Worm (Caenorhabditis elegans) whole organism, L1 larva: ENCODE measurements around the gene ZK370.6.

Experiments used
- C16A3.4 ChIP-seq: fragments of 150-350 bp; optimal IDR thresholded peaks from 2 replicates; lab custom pipeline; 2014; ENCODE audit warnings: missing biosample characterization, missing genetic modification characterization
- alr-1 ChIP-seq: fragments of 200-800 bp; sonication (Bioruptor generic); optimal IDR thresholded peaks from 2 replicates; lab custom pipeline; 2018; ENCODE audit warnings: borderline replicate concordance, mild to moderate bottlenecking, missing genetic modification characterization, missing compliant biosample characterization
- ama-1 ChIP-seq: fragments of 150-350 bp; optimal IDR thresholded peaks from 2 replicates; lab custom pipeline; 2014
- ceh-63 ChIP-seq: fragments of 200-800 bp; sonication (Bioruptor generic); optimal IDR thresholded peaks from 2 replicates; lab custom pipeline; 2018; ENCODE audit warnings: mild to moderate bottlenecking, missing genetic modification characterization, missing compliant biosample characterization
- ceh-8 ChIP-seq: fragments of 200-800 bp; sonication (Bioruptor generic); optimal IDR thresholded peaks from 2 replicates; lab custom pipeline; 2018; ENCODE audit warnings: mild to moderate bottlenecking, missing genetic modification characterization, moderate library complexity, missing compliant biosample characterization
- ces-1 ChIP-seq: fragments of 150-350 bp; optimal IDR thresholded peaks from 2 replicates; lab custom pipeline; 2014; ENCODE audit warnings: missing biosample characterization, missing genetic modification reagents, missing genetic modification characterization
- efl-1 ChIP-seq, 4 experiments: fragments of 150-350 bp; optimal IDR thresholded peaks in 3 of 4; peaks in 1 of 4; 1 replicate in 1 of 4; 2 replicates in 3 of 4; lab custom pipeline; 2014; ENCODE audit warnings: missing biosample characterization in 2 of 4, missing genetic modification characterization in 2 of 4, missing genetic modification reagents in 2 of 4
- egl-13 ChIP-seq: sonication (generic microtip); optimal IDR thresholded peaks from 2 replicates; lab custom pipeline; 2016; ENCODE audit warnings: missing genotype, missing genetic modification reagents, missing genetic modification characterization, missing compliant biosample characterization
- egl-27 ChIP-seq, 2 experiments: fragments of 150-350 bp in 1 of 2; sonication (generic microtip); optimal IDR thresholded peaks; 3 replicates each; lab custom pipeline; 2017 to 2018; ENCODE audit warnings: missing biosample characterization in 2 of 2, missing genetic modification characterization in 2 of 2, missing genetic modification reagents in 2 of 2
- elt-2 ChIP-seq: sonication (generic microtip); optimal IDR thresholded peaks from 2 replicates; lab custom pipeline; 2016; ENCODE audit warnings: missing genetic modification characterization, mild to moderate bottlenecking, inconsistent platforms, missing compliant biosample characterization, missing genetic modification reagents
- ets-5 ChIP-seq: fragments of 200-800 bp; sonication (Bioruptor generic); IDR thresholded peaks from 2 replicates; pipeline ENCODE4 v1.3.6; 2022; ENCODE audit warnings: missing genetic modification characterization, missing compliant biosample characterization
- fkh-10 ChIP-seq: sonication (generic microtip); optimal IDR thresholded peaks from 2 replicates; lab custom pipeline; 2017; ENCODE audit warnings: missing biosample characterization, missing genetic modification reagents, missing genetic modification characterization
- fkh-4 ChIP-seq: sonication (generic microtip); optimal IDR thresholded peaks from 2 replicates; lab custom pipeline; 2016; ENCODE audit warnings: missing compliant biosample characterization, missing genetic modification characterization, borderline replicate concordance
- fos-1 ChIP-seq: fragments of 150-350 bp; optimal IDR thresholded peaks from 2 replicates; lab custom pipeline; 2014; ENCODE audit warnings: missing biosample characterization, missing genetic modification characterization
- grh-1 ChIP-seq: fragments of 200-800 bp; sonication (Bioruptor generic); IDR thresholded peaks from 2 replicates; pipeline ENCODE4 v1.3.6; 2022; ENCODE audit warnings: missing genetic modification reagents, missing genetic modification characterization, missing compliant biosample characterization
- hlh-17 ChIP-seq: fragments of 200-800 bp; sonication (Bioruptor generic); optimal IDR thresholded peaks from 2 replicates; lab custom pipeline; 2018; ENCODE audit warnings: missing genetic modification characterization, mild to moderate bottlenecking, missing compliant biosample characterization, moderate library complexity, borderline replicate concordance
- irx-1 ChIP-seq: sonication (generic microtip); optimal IDR thresholded peaks from 2 replicates; lab custom pipeline; 2016; ENCODE audit warnings: missing genetic modification characterization, missing compliant biosample characterization
- lin-13 ChIP-seq: fragments of 150-350 bp; optimal IDR thresholded peaks from 2 replicates; lab custom pipeline; 2014; ENCODE audit warnings: missing biosample characterization, missing genetic modification reagents, missing genetic modification characterization
- lin-14 ChIP-seq: fragments of 200-800 bp; sonication (Bioruptor generic); optimal IDR thresholded peaks from 2 replicates; lab custom pipeline; 2018; ENCODE audit warnings: mild to moderate bottlenecking, missing genetic modification characterization, moderate library complexity, missing compliant biosample characterization
- lir-3 ChIP-seq: sonication (generic microtip); optimal IDR thresholded peaks from 2 replicates; lab custom pipeline; 2016; ENCODE audit warnings: mild to moderate bottlenecking, missing genetic modification characterization, moderate library complexity, missing compliant biosample characterization; ENCODE audit not compliant: poor library complexity
- mab-9 ChIP-seq: fragments of 200-800 bp; sonication (Bioruptor generic); IDR thresholded peaks from 2 replicates; pipeline ENCODE4 v1.3.6; 2022; ENCODE audit warnings: missing genetic modification reagents, missing genetic modification characterization, missing compliant biosample characterization
- mef-2 ChIP-seq: fragments of 150-350 bp; optimal IDR thresholded peaks from 2 replicates; lab custom pipeline; 2014; ENCODE audit warnings: missing biosample characterization, missing genetic modification characterization
- mep-1 ChIP-seq: fragments of 150-350 bp; optimal IDR thresholded peaks from 2 replicates; lab custom pipeline; 2014; ENCODE audit warnings: missing biosample characterization, missing genetic modification characterization
- nhr-11 ChIP-seq: fragments of 150-350 bp; optimal IDR thresholded peaks from 2 replicates; lab custom pipeline; 2014; ENCODE audit warnings: missing biosample characterization, missing genetic modification characterization
- nhr-12 ChIP-seq: sonication (generic microtip); optimal IDR thresholded peaks from 2 replicates; lab custom pipeline; 2017; ENCODE audit warnings: missing biosample characterization, missing genetic modification characterization
- nhr-19 ChIP-seq: fragments of 200-800 bp; sonication (Bioruptor generic); conservative IDR thresholded peaks from 2 replicates; pipeline ENCODE4 v1.3.6; 2022; ENCODE audit warnings: missing genetic modification characterization, missing compliant biosample characterization
- nhr-20 ChIP-seq: sonication (generic microtip); optimal IDR thresholded peaks from 2 replicates; lab custom pipeline; 2016; ENCODE audit warnings: mild to moderate bottlenecking, missing genetic modification characterization, missing compliant biosample characterization
- nhr-237 ChIP-seq: fragments of 150-350 bp; optimal IDR thresholded peaks from 2 replicates; lab custom pipeline; 2014; ENCODE audit warnings: missing biosample characterization, missing genetic modification characterization
- nhr-28 ChIP-seq: fragments of 150-350 bp; optimal IDR thresholded peaks from 2 replicates; lab custom pipeline; 2014; ENCODE audit warnings: missing biosample characterization, missing genetic modification characterization
- nhr-47 ChIP-seq: sonication (generic microtip); optimal IDR thresholded peaks from 2 replicates; lab custom pipeline; 2016; ENCODE audit warnings: mild to moderate bottlenecking, missing genetic modification characterization, moderate library complexity, missing compliant biosample characterization
- nhr-71 ChIP-seq: sonication (generic microtip); optimal IDR thresholded peaks from 2 replicates; lab custom pipeline; 2016; ENCODE audit warnings: mild to moderate bottlenecking, missing genetic modification characterization, moderate library complexity, missing compliant biosample characterization
- nhr-77 ChIP-seq: fragments of 150-350 bp; optimal IDR thresholded peaks from 2 replicates; lab custom pipeline; 2014; ENCODE audit warnings: missing biosample characterization, missing genetic modification characterization
- nhr-84 ChIP-seq: sonication (generic microtip); optimal IDR thresholded peaks from 2 replicates; lab custom pipeline; 2017; ENCODE audit warnings: missing biosample characterization, missing genetic modification characterization
- nhr-85 ChIP-seq: sonication (generic microtip); peaks from one replicate; lab custom pipeline; 2016; ENCODE audit warnings: missing genetic modification characterization, inconsistent platforms, missing compliant biosample characterization
- nhr-90 ChIP-seq: sonication (generic microtip); optimal IDR thresholded peaks from 2 replicates; lab custom pipeline; 2016; ENCODE audit warnings: mild to moderate bottlenecking, missing genetic modification characterization, missing compliant biosample characterization; ENCODE audit not compliant: poor library complexity
- pag-3 ChIP-seq: sonication (generic microtip); optimal IDR thresholded peaks from 2 replicates; lab custom pipeline; 2017; ENCODE audit warnings: missing genetic modification characterization, mild to moderate bottlenecking, missing compliant biosample characterization, antibody characterized with exemption, borderline replicate concordance; ENCODE audit not compliant: insufficient read depth
- pax-3 ChIP-seq: fragments of 200-800 bp; sonication (Bioruptor generic); optimal IDR thresholded peaks from 2 replicates; lab custom pipeline; 2018; ENCODE audit warnings: mild to moderate bottlenecking, missing genetic modification characterization, moderate library complexity, missing compliant biosample characterization
- rnt-1 ChIP-seq: sonication (generic microtip); optimal IDR thresholded peaks from 2 replicates; lab custom pipeline; 2016; ENCODE audit warnings: mild to moderate bottlenecking, missing genetic modification characterization, moderate library complexity, missing compliant biosample characterization
- sptf-1 ChIP-seq: fragments of 150-350 bp; optimal IDR thresholded peaks from 2 replicates; lab custom pipeline; 2014; ENCODE audit warnings: missing biosample characterization, missing genetic modification characterization
- sup-37 ChIP-seq: fragments of 200-800 bp; sonication (Bioruptor generic); optimal IDR thresholded peaks from 2 replicates; lab custom pipeline; 2018; ENCODE audit warnings: mild to moderate bottlenecking, missing genetic modification characterization, missing compliant biosample characterization
- tbx-2 ChIP-seq: sonication (generic microtip); optimal IDR thresholded peaks from 2 replicates; lab custom pipeline; 2016; ENCODE audit warnings: missing genetic modification characterization, missing compliant biosample characterization
- tlp-1 ChIP-seq: fragments of 150-350 bp; optimal IDR thresholded peaks from 2 replicates; lab custom pipeline; 2014; ENCODE audit warnings: missing biosample characterization, missing genetic modification characterization
- unc-130 ChIP-seq: fragments of 150-350 bp; optimal IDR thresholded peaks from 2 replicates; lab custom pipeline; 2017; ENCODE audit warnings: missing biosample characterization, missing genetic modification characterization, inconsistent platforms
- unc-30 ChIP-seq: sonication (generic microtip); optimal IDR thresholded peaks from 2 replicates; lab custom pipeline; 2017; ENCODE audit warnings: missing biosample characterization, missing genetic modification characterization
- unc-62 ChIP-seq: fragments of 150-350 bp; optimal IDR thresholded peaks from 2 replicates; lab custom pipeline; 2014; ENCODE audit warnings: missing biosample characterization, missing genetic modification reagents, missing genetic modification characterization
- unc-86 ChIP-seq: sonication (generic microtip); optimal IDR thresholded peaks from 2 replicates; lab custom pipeline; 2016; ENCODE audit warnings: missing genetic modification characterization, missing compliant biosample characterization
- unc-98 ChIP-seq: fragments of 200-800 bp; sonication (Bioruptor generic); IDR thresholded peaks from 2 replicates; pipeline ENCODE4 v1.3.6; 2022; ENCODE audit warnings: missing genetic modification characterization, missing compliant biosample characterization
- vab-15 ChIP-seq: sonication (generic microtip); optimal IDR thresholded peaks from 2 replicates; lab custom pipeline; 2017; ENCODE audit warnings: missing genotype, mild to moderate bottlenecking, missing genetic modification characterization, missing compliant biosample characterization
- ztf-11 ChIP-seq, 2 experiments: sonication (generic microtip); optimal IDR thresholded peaks; 2 replicates each; lab custom pipeline; 2016 to 2017; ENCODE audit warnings: missing genetic modification characterization in 2 of 2, missing biosample characterization in 1 of 2, missing compliant biosample characterization in 1 of 2

The ZK370.6 gene

ce11 chrIII:8767889-8768361 is 24.3 kb upstream of the ZK370.6 start, which contains the start of gene mtss-1 (continued):
- TF ChIP-seq lir-3 (tag; lab: Kevin White, UChicago) (peak; percentile 39), unc-130 (tag; lab: Kevin White, UChicago) (peak; percentile 59), vab-15 (tag; lab: Kevin White, UChicago) (no peak), ets-5 (GFP tag; lab: Robert Waterston, UW) (no peak), pag-3 (tag; lab: Kevin White, UChicago) (no peak), unc-30 (no peak), irx-1 (tag; lab: Kevin White, UChicago) (peak; percentile 33), mef-2 (tag; lab: Kevin White, UChicago) (no peak), sup-37 (no peak), nhr-20 (peak; percentile 62), fkh-10 (GFP tag; lab: Kevin White, UChicago) (no peak), nhr-47 (tag; lab: Kevin White, UChicago) (peak; percentile 70), C16A3.4 (tag; lab: Kevin White, UChicago) (peak; percentile 37), nhr-85 (tag; lab: Kevin White, UChicago) (no peak), nhr-11 (no peak), lin-13 (GFP tag; lab: Kevin White, UChicago) (peak; percentile 3), nhr-77 (tag; lab: Kevin White, UChicago) (no peak), tbx-2 (tag; lab: Kevin White, UChicago) (peak; percentile 68), unc-86 (tag; lab: Kevin White, UChicago) (peak; percentile 15), egl-27 (tag; optimal IDR thresholded peaks at IDR 0.05; lab: Kevin White, UChicago) (no peak), pax-3 (tag; lab: Kevin White, UChicago) (no peak), fos-1 (tag; lab: Kevin White, UChicago) (no peak), ceh-8 (GFP tag; lab: Kevin White, UChicago) (no peak), sptf-1 (tag; lab: Kevin White, UChicago) (no peak), rnt-1 (peak; percentile 78), ceh-63 (no peak), alr-1 (tag; lab: Kevin White, UChicago) (no peak), mab-9 (GFP tag; lab: Robert Waterston, UW) (no peak), unc-62 (no peak), nhr-90 (peak; percentile 62), efl-1 (optimal IDR thresholded peaks at IDR 0.05; lab: Kevin White, UChicago) (peak; percentile 48 to 65), efl-1 (GFP tag; optimal IDR thresholded peaks at IDR 0.05 in 1 of 2; lab: Kevin White, UChicago) (peak; percentile 41 to 95), mep-1 (tag; lab: Kevin White, UChicago) (peak; percentile 32), nhr-84 (tag; lab: Kevin White, UChicago) (no peak), ztf-11 (tag; optimal IDR thresholded peaks at IDR 0.05; lab: Kevin White, UChicago) (peak in 1 of 2 experiments; percentile 42), nhr-19 (GFP tag; lab: Robert Waterston, UW) (peak; percentile 59), elt-2 (no peak), tlp-1 (no peak), nhr-28 (tag; lab: Kevin White, UChicago) (no peak), nhr-71 (tag; lab: Kevin White, UChicago) (peak; percentile 69), ama-1 (lab: Kevin White, UChicago) (no peak), nhr-12 (tag; lab: Kevin White, UChicago) (no peak), ces-1 (GFP tag; lab: Kevin White, UChicago) (no peak), unc-98 (GFP tag; lab: Robert Waterston, UW) (no peak), hlh-17 (GFP tag; lab: Kevin White, UChicago) (no peak), grh-1 (GFP tag; lab: Robert Waterston, UW) (peak; percentile 68), nhr-237 (tag; lab: Kevin White, UChicago) (no peak), fkh-4 (no peak), egl-13 (peak; percentile 54), lin-14 (GFP tag; lab: Kevin White, UChicago) (peak; percentile 50)
